Worm (Caenorhabditis elegans): Measurements from ENCODE around the gene fbxa-72.

The fbxa-72 gene

ce11 chrV:683858-684257 is 7.3 kb upstream of the fbxa-72 start, which contains the start of gene F31F4.1 (continued):
- TF ChIP-seq ceh-82 (tag; optimal IDR thresholded peaks at IDR 0.05): no peak
- TF ChIP-seq hlh-30 (tag; optimal IDR thresholded peaks at IDR 0.05; ENCODE audit: insufficient read depth): no peak
- peak; percentile 83 for TF ChIP-seq php-3 (GFP tag; IDR thresholded peaks at IDR 0.05)
- TF ChIP-seq fos-1 (tag; optimal IDR thresholded peaks at IDR 0.05): no peak
- no peak for TF ChIP-seq lin-15B (tag; optimal IDR thresholded peaks at IDR 0.05)
- TF ChIP-seq Y75B8A.6 (GFP tag; IDR thresholded peaks at IDR 0.05): no peak
- TF ChIP-seq pqm-1 (tag; optimal IDR thresholded peaks at IDR 0.05): peak; percentile 75
- no peak for TF ChIP-seq sdz-12 (GFP tag; optimal IDR thresholded peaks at IDR 0.05)
- no peak for TF ChIP-seq unc-39 (tag; optimal IDR thresholded peaks at IDR 0.05)
- no peak for TF ChIP-seq hmg-1.1 (GFP tag; IDR thresholded peaks at IDR 0.05)
- no peak for TF ChIP-seq nhr-42 (GFP tag; IDR thresholded peaks at IDR 0.05)
- no peak for TF ChIP-seq lim-7 (GFP tag; IDR thresholded peaks at IDR 0.05)
- TF ChIP-seq dmd-9 (GFP tag; IDR thresholded peaks at IDR 0.05): no peak
- no peak for TF ChIP-seq nhr-10 (tag; optimal IDR thresholded peaks at IDR 0.05)
- TF ChIP-seq hif-1 (tag; optimal IDR thresholded peaks at IDR 0.05): no peak
- no peak for TF ChIP-seq egl-27 (tag; optimal IDR thresholded peaks at IDR 0.05)
- TF ChIP-seq nhr-77 (tag; optimal IDR thresholded peaks at IDR 0.05): peak; percentile 63
- no peak for TF ChIP-seq vab-7 (GFP tag; IDR thresholded peaks at IDR 0.05)
- TF ChIP-seq nhr-76 (tag; optimal IDR thresholded peaks at IDR 0.05): no peak
- TF ChIP-seq ceh-44 (GFP tag; IDR thresholded peaks at IDR 0.05): no peak
- no peak for TF ChIP-seq nhr-237 (tag; optimal IDR thresholded peaks at IDR 0.05)
- no peak for TF ChIP-seq ceh-28 (tag; optimal IDR thresholded peaks at IDR 0.05)

ce11 chrV:682031-682430 is 5.5 kb upstream of the fbxa-72 start, which contains the start of gene srx-23:
Gene srx-23, plus strand, starts transcription at chrV:682331.
- TF ChIP-seq rbr-2 (tag; optimal IDR thresholded peaks at IDR 0.05): no peak

- TF ChIP-seq egl-43 (GFP tag; IDR thresholded peaks at IDR 0.05) (no peak), nhr-77 (tag; optimal IDR thresholded peaks at IDR 0.05) (no peak), hlh-11 (tag; optimal IDR thresholded peaks at IDR 0.05) (no peak), nhr-6 (tag; optimal IDR thresholded peaks at IDR 0.05) (no peak), unc-39 (tag; optimal IDR thresholded peaks at IDR 0.05) (no peak), zag-1 (tag; optimal IDR thresholded peaks at IDR 0.05) (no peak)
Measured at ce11 chrV:679663-680062, 3.1 kb upstream of the fbxa-72 start, which contains the start of gene srx-22. Gene srx-22, plus strand, starts transcription at chrV:679963.

- TF ChIP-seq dmd-9 (GFP tag; IDR thresholded peaks at IDR 0.05) (no peak), dpl-1 (GFP tag; optimal IDR thresholded peaks at IDR 0.05) (no peak), snpc-1.2 (GFP tag; IDR thresholded peaks at IDR 0.05) (no peak), ctbp-1 (GFP tag; IDR thresholded peaks at IDR 0.05) (no peak), hlh-30 (tag; optimal IDR thresholded peaks at IDR 0.05; ENCODE audit: insufficient read depth) (no peak), F49E8.2 (tag; optimal IDR thresholded peaks at IDR 0.05; ENCODE audit: borderline replicate concordance) (no peak), zip-11 (GFP tag; IDR thresholded peaks at IDR 0.05) (no peak), ceh-82 (tag; optimal IDR thresholded peaks at IDR 0.05) (no peak), set-16 (GFP tag; IDR thresholded peaks at IDR 0.05) (no peak), hmg-1.1 (GFP tag; IDR thresholded peaks at IDR 0.05) (no peak)
Measured at ce11 chrV:676090-676489, 463 bp downstream of the fbxa-72 start.

ce11 chrV:674213-674612 is 2.3 kb downstream of the fbxa-72 start, which contains the start of gene sru-25:
Gene sru-25, minus strand, starts transcription at chrV:674313.
- no peak for TF ChIP-seq mxl-3 (GFP tag; optimal IDR thresholded peaks at IDR 0.05)
